Worm (Caenorhabditis elegans) whole organism, late embryonic: ENCODE measurements around the gene ins-17.

Source experiments
- C08G9.2 ChIP-seq: sonication (generic microtip); optimal IDR thresholded peaks from 2 replicates; lab custom pipeline; 2016; ENCODE audit warnings: mild to moderate bottlenecking, missing genetic modification characterization, moderate library complexity, missing compliant biosample characterization
- F13H6.1 ChIP-seq: sonication (generic microtip); optimal IDR thresholded peaks from 2 replicates; lab custom pipeline; 2016; ENCODE audit warnings: missing genetic modification characterization, missing compliant biosample characterization
- K09A11.1 ChIP-seq: sonication (generic microtip); optimal IDR thresholded peaks from 2 replicates; lab custom pipeline; 2017; ENCODE audit warnings: antibody characterized with exemption, mild to moderate bottlenecking, missing genetic modification characterization, missing compliant biosample characterization; ENCODE audit not compliant: insufficient read depth
- ahr-1 ChIP-seq: sonication (generic microtip); optimal IDR thresholded peaks from 2 replicates; lab custom pipeline; 2016; ENCODE audit warnings: missing genetic modification characterization, missing compliant biosample characterization
- ama-1 ChIP-seq: fragments of 150-350 bp; optimal IDR thresholded peaks from 2 replicates; lab custom pipeline; 2014
- ceh-18 ChIP-seq: sonication (generic microtip); optimal IDR thresholded peaks from 2 replicates; lab custom pipeline; 2016; ENCODE audit warnings: missing genetic modification characterization, missing compliant biosample characterization
- ceh-19 ChIP-seq: fragments of 200-800 bp; sonication (Bioruptor generic); optimal IDR thresholded peaks from 2 replicates; lab custom pipeline; 2018; ENCODE audit warnings: mild to moderate bottlenecking, missing genetic modification characterization, missing compliant biosample characterization
- ceh-2 ChIP-seq: sonication (generic microtip); optimal IDR thresholded peaks from 2 replicates; lab custom pipeline; 2016; ENCODE audit warnings: missing genotype, missing genetic modification characterization, missing compliant biosample characterization
- ceh-24 ChIP-seq: sonication (generic microtip); optimal IDR thresholded peaks from 2 replicates; lab custom pipeline; 2016; ENCODE audit warnings: mild to moderate bottlenecking, missing genetic modification characterization, missing compliant biosample characterization
- ceh-31 ChIP-seq: sonication (generic microtip); optimal IDR thresholded peaks from 2 replicates; lab custom pipeline; 2016; ENCODE audit warnings: missing genetic modification characterization, missing compliant biosample characterization
- ceh-6 ChIP-seq: fragments of 200-800 bp; sonication (Bioruptor generic); optimal IDR thresholded peaks from 2 replicates; lab custom pipeline; 2018; ENCODE audit warnings: mild to moderate bottlenecking, missing genetic modification characterization, missing compliant biosample characterization
- dve-1 ChIP-seq: sonication (generic microtip); optimal IDR thresholded peaks from 2 replicates; lab custom pipeline; 2017; ENCODE audit warnings: antibody characterized with exemption, mild to moderate bottlenecking, missing genetic modification characterization, missing compliant biosample characterization
- elt-2 ChIP-seq: sonication (generic microtip); optimal IDR thresholded peaks from 2 replicates; lab custom pipeline; 2016; ENCODE audit warnings: missing genetic modification reagents, missing genetic modification characterization, missing compliant biosample characterization
- ets-4 ChIP-seq: sonication (generic microtip); optimal IDR thresholded peaks from 2 replicates; lab custom pipeline; 2016; ENCODE audit warnings: missing genetic modification characterization, missing compliant biosample characterization
- fkh-10 ChIP-seq: fragments of 150-350 bp; optimal IDR thresholded peaks from 2 replicates; lab custom pipeline; 2014; ENCODE audit warnings: missing biosample characterization, missing genetic modification reagents, missing genetic modification characterization
- fkh-6 ChIP-seq: sonication (generic microtip); optimal IDR thresholded peaks from 2 replicates; lab custom pipeline; 2016; ENCODE audit warnings: missing genetic modification characterization, missing compliant biosample characterization
- hlh-15 ChIP-seq: sonication (generic microtip); optimal IDR thresholded peaks from 2 replicates; lab custom pipeline; 2016; ENCODE audit warnings: missing genetic modification characterization, missing compliant biosample characterization
- hlh-30 ChIP-seq: sonication (generic microtip); optimal IDR thresholded peaks from 2 replicates; lab custom pipeline; 2017; ENCODE audit warnings: antibody characterized with exemption, missing genetic modification characterization, missing compliant biosample characterization; ENCODE audit not compliant: insufficient read depth
- hlh-6 ChIP-seq: sonication (generic microtip); optimal IDR thresholded peaks from 2 replicates; lab custom pipeline; 2016; ENCODE audit warnings: missing genotype, missing genetic modification characterization, missing compliant biosample characterization
- lim-6 ChIP-seq: sonication (generic microtip); optimal IDR thresholded peaks from 2 replicates; lab custom pipeline; 2016; ENCODE audit warnings: missing genetic modification characterization, missing compliant biosample characterization
- lin-11 ChIP-seq: fragments of 200-800 bp; sonication (Bioruptor generic); optimal IDR thresholded peaks from 2 replicates; lab custom pipeline; 2018; ENCODE audit warnings: mild to moderate bottlenecking, missing genetic modification characterization, missing compliant biosample characterization
- madf-2 ChIP-seq: sonication (generic microtip); optimal IDR thresholded peaks from 2 replicates; lab custom pipeline; 2017; ENCODE audit warnings: missing genetic modification characterization, missing compliant biosample characterization
- mec-3 ChIP-seq: sonication (generic microtip); optimal IDR thresholded peaks from 2 replicates; lab custom pipeline; 2016; ENCODE audit warnings: borderline replicate concordance, missing genetic modification characterization, missing compliant biosample characterization
- nfya-1 ChIP-seq: sonication (generic microtip); optimal IDR thresholded peaks from 2 replicates; lab custom pipeline; 2017; ENCODE audit warnings: missing genetic modification characterization, mild to moderate bottlenecking, missing compliant biosample characterization, antibody characterized with exemption, moderate library complexity
- nhr-232 ChIP-seq: sonication (generic microtip); optimal IDR thresholded peaks from 2 replicates; lab custom pipeline; 2016; ENCODE audit warnings: missing genetic modification characterization, missing compliant biosample characterization
- pag-3 ChIP-seq: sonication (generic microtip); optimal IDR thresholded peaks from 2 replicates; lab custom pipeline; 2016; ENCODE audit warnings: missing compliant biosample characterization, missing genetic modification characterization, borderline replicate concordance
- pha-2 ChIP-seq: sonication (generic microtip); optimal IDR thresholded peaks from 2 replicates; lab custom pipeline; 2017; ENCODE audit warnings: mild to moderate bottlenecking, missing genetic modification characterization, missing compliant biosample characterization
- ref-2 ChIP-seq: sonication (generic microtip); optimal IDR thresholded peaks from 2 replicates; lab custom pipeline; 2016; ENCODE audit warnings: missing genetic modification characterization, missing compliant biosample characterization
- sdc-2 ChIP-seq: sonication (generic microtip); optimal IDR thresholded peaks from 2 replicates; lab custom pipeline; 2016; ENCODE audit warnings: missing genotype, missing genetic modification characterization, missing compliant biosample characterization
- sox-4 ChIP-seq: sonication (generic microtip); optimal IDR thresholded peaks from 2 replicates; lab custom pipeline; 2017; ENCODE audit warnings: mild to moderate bottlenecking, missing genetic modification characterization, inconsistent platforms, missing compliant biosample characterization
- tbx-2 ChIP-seq: sonication (generic microtip); optimal IDR thresholded peaks from 2 replicates; lab custom pipeline; 2016; ENCODE audit warnings: missing genetic modification characterization, missing compliant biosample characterization
- tbx-7 ChIP-seq: sonication (generic microtip); optimal IDR thresholded peaks from 2 replicates; lab custom pipeline; 2016; ENCODE audit warnings: missing genotype, missing genetic modification characterization, missing compliant biosample characterization
- unc-55 ChIP-seq: sonication (generic microtip); optimal IDR thresholded peaks from 2 replicates; lab custom pipeline; 2017; ENCODE audit warnings: missing biosample characterization, missing genetic modification reagents, missing genetic modification characterization
- ztf-16 ChIP-seq: sonication (generic microtip); optimal IDR thresholded peaks from 2 replicates; lab custom pipeline; 2017; ENCODE audit warnings: missing genetic modification characterization, missing compliant biosample characterization

Gene ins-17

ce11 chrIII:4461337-4461736 lies 16.0 kb downstream of the ins-17 start:
- TF ChIP-seq ref-2 (tag; lab: Kevin White, UChicago) (peak; percentile 73), dve-1 (tag; lab: Kevin White, UChicago) (no peak)

- no peak for TF ChIP-seq fkh-6 (tag; lab: Kevin White, UChicago)
- TF ChIP-seq madf-2 = no peak
- TF ChIP-seq sox-4 (tag; lab: Kevin White, UChicago) = no peak
- TF ChIP-seq mec-3 (tag; lab: Kevin White, UChicago) = no peak
- no peak for TF ChIP-seq hlh-6 (tag; lab: Kevin White, UChicago)
- no peak for TF ChIP-seq nhr-232 (tag; lab: Kevin White, UChicago)
- TF ChIP-seq pha-2 (tag; lab: Kevin White, UChicago) = no peak
- TF ChIP-seq unc-55 = no peak
Measured at ce11 chrIII:4460242-4460641, 17.1 kb downstream of the ins-17 start.

- TF ChIP-seq K09A11.1 (tag; lab: Kevin White, UChicago) = no peak
- peak; percentile 16 for TF ChIP-seq nfya-1 (tag; lab: Kevin White, UChicago)
- TF ChIP-seq ama-1 (lab: Kevin White, UChicago) = no peak
- peak; percentile 20 for TF ChIP-seq ref-2 (tag; lab: Kevin White, UChicago)
- peak; percentile 14 for TF ChIP-seq F13H6.1 (tag; lab: Kevin White, UChicago)
Measured at ce11 chrIII:4456579-4456978, 20.8 kb downstream of the ins-17 start.

- TF ChIP-seq ref-2 (tag; lab: Kevin White, UChicago) = peak; percentile 50
- TF ChIP-seq hlh-30 = no peak
Measured at ce11 chrIII:4454919-4455318, 22.5 kb downstream of the ins-17 start.

ce11 chrIII:4453768-4454167 lies 23.6 kb downstream of the ins-17 start:
- no peak for TF ChIP-seq elt-2
- TF ChIP-seq ceh-2 = no peak
- no peak for TF ChIP-seq hlh-15 (tag; lab: Kevin White, UChicago)
- no peak for TF ChIP-seq unc-55
- no peak for TF ChIP-seq ceh-6 (GFP tag; lab: Kevin White, UChicago)
- no peak for TF ChIP-seq ets-4
- TF ChIP-seq lim-6 = no peak
- TF ChIP-seq, all 69 proteins: peak for 0

ce11 chrIII:4453301-4453700 lies 24.1 kb downstream of the ins-17 start:
- TF ChIP-seq pag-3 = no peak
- peak; percentile 91 for TF ChIP-seq nfya-1 (tag; lab: Kevin White, UChicago)
- TF ChIP-seq, all 69 proteins: peak for 1

- TF ChIP-seq sox-4 (tag; lab: Kevin White, UChicago) = no peak
- no peak for TF ChIP-seq hlh-6 (tag; lab: Kevin White, UChicago)
- TF ChIP-seq ceh-31 = peak; percentile 66
- TF ChIP-seq fkh-6 (tag; lab: Kevin White, UChicago) = no peak
- no peak for TF ChIP-seq tbx-7 (tag; lab: Kevin White, UChicago)
- no peak for TF ChIP-seq sdc-2
- no peak for TF ChIP-seq C08G9.2 (tag; lab: Kevin White, UChicago)
- no peak for TF ChIP-seq ceh-18
Measured at ce11 chrIII:4452749-4453148, 24.6 kb downstream of the ins-17 start.

- TF ChIP-seq lin-11 (tag; lab: Kevin White, UChicago) (no peak), tbx-2 (peak; percentile 11), F13H6.1 (tag; lab: Kevin White, UChicago) (no peak), ztf-16 (tag; lab: Kevin White, UChicago) (no peak), ceh-24 (no peak), fkh-10 (GFP tag; lab: Kevin White, UChicago) (no peak), hlh-6 (tag; lab: Kevin White, UChicago) (no peak), ref-2 (tag; lab: Kevin White, UChicago) (no peak), lim-6 (no peak), ahr-1 (tag; lab: Kevin White, UChicago) (no peak), ceh-31 (peak; percentile 79), hlh-15 (tag; lab: Kevin White, UChicago) (no peak), ceh-19 (GFP tag; lab: Kevin White, UChicago) (no peak), nfya-1 (tag; lab: Kevin White, UChicago) (peak; percentile 66), fkh-6 (tag; lab: Kevin White, UChicago) (peak; percentile 40)
Measured at ce11 chrIII:4450773-4451423, 26.5 kb downstream of the ins-17 start.
